Worm (Caenorhabditis elegans): ENCODE data around the gene seb-3.

The seb-3 gene

DNA sequence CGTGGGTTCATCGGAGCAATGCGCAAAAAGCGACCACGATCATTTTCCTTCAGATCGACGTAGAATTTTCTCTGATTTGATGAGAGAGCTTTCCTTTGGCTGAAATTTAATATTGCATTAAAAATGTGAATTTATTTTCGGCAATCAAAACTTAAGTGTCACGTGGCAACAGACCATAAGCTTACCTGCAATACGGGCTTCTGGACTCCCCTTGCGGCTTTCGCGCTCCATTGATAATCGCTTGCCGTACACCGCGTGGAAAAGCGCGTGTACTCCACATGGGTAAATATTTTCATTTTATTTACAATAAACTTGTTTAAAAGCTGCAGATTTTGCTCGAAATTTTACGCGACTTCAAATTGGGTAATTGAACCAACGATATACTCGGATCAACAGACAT, 43.6 kb upstream of the seb-3 start, which contains the start of gene plp-2:
plp-2 (minus strand) TSS at position 280 of the 400 bp plus-strand sequence.
- TF ChIP-seq efl-1 (optimal IDR thresholded peaks at IDR 0.05) (no peak), efl-1 (GFP tag; optimal IDR thresholded peaks at IDR 0.05 in 1 of 2) (peak in 1 of 2 experiments; percentile 85), tbx-2 (tag; optimal IDR thresholded peaks at IDR 0.05) (no peak), nhr-90 (tag; optimal IDR thresholded peaks at IDR 0.05; ENCODE audit: poor library complexity) (no peak), lin-15B (tag; optimal IDR thresholded peaks at IDR 0.05) (no peak)

DNA sequence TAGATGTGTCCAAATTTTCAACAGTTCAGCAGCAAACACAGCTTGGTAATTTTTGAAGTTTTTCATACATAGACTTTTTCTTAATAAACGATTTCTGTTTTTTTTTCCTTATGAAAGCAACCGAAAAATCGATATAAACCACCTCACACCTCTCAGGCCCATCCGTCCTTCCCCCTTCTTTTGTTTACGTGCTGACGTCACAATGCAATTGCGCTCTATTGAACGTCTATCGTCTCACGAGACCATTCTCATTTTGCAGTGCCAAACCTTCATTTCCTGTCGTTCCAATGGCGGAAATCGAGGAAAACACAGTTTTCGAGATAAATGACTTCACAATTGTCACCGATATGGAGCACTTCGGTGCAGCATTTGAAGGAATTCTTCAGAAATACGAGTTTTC, 42.8 kb upstream of the seb-3 start, which contains the start of gene rbg-1:
rbg-1 (plus strand) TSS at position 260 of the 400 bp plus-strand sequence.
- TF ChIP-seq dsc-1 (tag; optimal IDR thresholded peaks at IDR 0.05) (peak; percentile 14), ama-1 (optimal IDR thresholded peaks at IDR 0.05) (peak; percentile 5), rnt-1 (tag; optimal IDR thresholded peaks at IDR 0.05) (peak; percentile 78), tlp-1 (tag; optimal IDR thresholded peaks at IDR 0.05) (no peak), nhr-85 (tag) (peak; percentile 89), zip-4 (GFP tag; optimal IDR thresholded peaks at IDR 0.05) (no peak), unc-130 (tag; optimal IDR thresholded peaks at IDR 0.05) (peak; percentile 82), C34B4.2 (tag; optimal IDR thresholded peaks at IDR 0.05) (no peak), unc-30 (tag; optimal IDR thresholded peaks at IDR 0.05) (no peak), skn-1 (tag; optimal IDR thresholded peaks at IDR 0.05) (peak; percentile 54), lsy-2 (tag; optimal IDR thresholded peaks at IDR 0.05) (peak; percentile 60 to 68), grh-1 (GFP tag; IDR thresholded peaks at IDR 0.05) (no peak), Y116A8C.19 (tag; optimal IDR thresholded peaks at IDR 0.05; ENCODE audit: borderline replicate concordance) (no peak), dpl-1 (GFP tag; optimal IDR thresholded peaks at IDR 0.05) (peak; percentile 48 to 62 (median 57)), nhr-77 (tag; optimal IDR thresholded peaks at IDR 0.05) (no peak), fkh-8 (tag; optimal IDR thresholded peaks at IDR 0.05) (peak; percentile 66), hlh-4 (tag; optimal IDR thresholded peaks at IDR 0.05) (no peak), ces-1 (GFP tag; optimal IDR thresholded peaks at IDR 0.05) (no peak), hlh-17 (GFP tag; optimal IDR thresholded peaks at IDR 0.05; ENCODE audit: borderline replicate concordance) (no peak), mef-2 (tag; optimal IDR thresholded peaks at IDR 0.05) (peak; percentile 10), unc-62 (GFP tag; optimal IDR thresholded peaks at IDR 0.05) (no peak), snu-23 (GFP tag; optimal IDR thresholded peaks at IDR 0.05) (peak; percentile 88), ceh-90 (tag; optimal IDR thresholded peaks at IDR 0.05) (no peak), nhr-19 (GFP tag; conservative IDR thresholded peaks at IDR 0.05) (peak; percentile 60), pqm-1 (tag; optimal IDR thresholded peaks at IDR 0.05) (no peak), mep-1 (tag; optimal IDR thresholded peaks at IDR 0.05) (peak; percentile 89), ceh-82 (tag; optimal IDR thresholded peaks at IDR 0.05) (peak in 2 of 3 experiments; percentile 39 to 77), nhr-76 (tag; optimal IDR thresholded peaks at IDR 0.05) (no peak), nhr-90 (tag; optimal IDR thresholded peaks at IDR 0.05; ENCODE audit: poor library complexity) (peak; percentile 49), aha-1 (tag; optimal IDR thresholded peaks at IDR 0.05) (no peak), efl-3 (GFP tag; optimal IDR thresholded peaks at IDR 0.05) (no peak), irx-1 (tag; optimal IDR thresholded peaks at IDR 0.05) (no peak), hpl-2 (GFP tag; optimal IDR thresholded peaks at IDR 0.05) (peak; percentile 11), nhr-47 (tag; optimal IDR thresholded peaks at IDR 0.05) (peak; percentile 65), sptf-1 (tag; optimal IDR thresholded peaks at IDR 0.05) (no peak), C04F5.9 (tag; optimal IDR thresholded peaks at IDR 0.05) (no peak), elt-3 (tag; optimal IDR thresholded peaks at IDR 0.05) (peak in 2 of 6 experiments; percentile 41 to 55), C16A3.4 (tag; optimal IDR thresholded peaks at IDR 0.05) (peak; percentile 79), nhr-20 (tag; optimal IDR thresholded peaks at IDR 0.05) (peak; percentile 78), xbp-1 (tag; optimal IDR thresholded peaks at IDR 0.05) (peak; percentile 84), nhr-237 (tag; optimal IDR thresholded peaks at IDR 0.05) (no peak), tbx-2 (tag; optimal IDR thresholded peaks at IDR 0.05) (peak; percentile 61), zag-1 (tag; optimal IDR thresholded peaks at IDR 0.05) (no peak), aly-2 (tag; optimal IDR thresholded peaks at IDR 0.05) (no peak), mdl-1 (tag; optimal IDR thresholded peaks at IDR 0.05) (peak in 1 of 2 experiments; percentile 80), alr-1 (tag; optimal IDR thresholded peaks at IDR 0.05; ENCODE audit: borderline replicate concordance) (no peak), isw-1 (GFP tag; IDR thresholded peaks at IDR 0.05) (peak; percentile 40; the same call in 1 of the 2 replicates), vab-15 (tag; optimal IDR thresholded peaks at IDR 0.05) (no peak), nhr-71 (tag; optimal IDR thresholded peaks at IDR 0.05) (peak; percentile 84), lin-15B (tag; optimal IDR thresholded peaks at IDR 0.05) (peak; percentile 60)
